Fruit fly (Drosophila melanogaster) whole organism, prepupa: ENCODE results near the gene scrib.

ENCODE experiments used
- Blimp-1 ChIP-seq: fragments of 200-800 bp; sonication (Bioruptor generic); optimal IDR thresholded peaks from 3 replicates; lab custom pipeline; 2017; ENCODE audit warnings: missing biosample characterization, missing genetic modification characterization, mild to moderate bottlenecking, moderate library complexity, missing genetic modification reagents
- CG10631 ChIP-seq: fragments of 200-800 bp; sonication (Bioruptor generic); optimal IDR thresholded peaks from 2 replicates; lab custom pipeline; 2016; ENCODE audit warnings: missing biosample characterization, missing genetic modification characterization
- CG10669 ChIP-seq: fragments of 200-800 bp; sonication (Bioruptor generic); optimal IDR thresholded peaks from 3 replicates; lab custom pipeline; 2018; ENCODE audit warnings: missing biosample characterization, mild to moderate bottlenecking, missing genetic modification characterization, moderate library complexity
- CG11294 ChIP-seq: fragments of 200-800 bp; sonication (Bioruptor generic); IDR thresholded peaks from 2 replicates; pipeline ENCODE4 v1.3.6; 2022; ENCODE audit warnings: missing biosample characterization, missing genetic modification characterization
- CG15336 ChIP-seq: fragments of 200-800 bp; sonication (Bioruptor generic); IDR thresholded peaks from 2 replicates; pipeline ENCODE4 v1.3.6; 2022; ENCODE audit warnings: missing biosample characterization, missing genetic modification characterization
- CG1621 ChIP-seq: fragments of 200-800 bp; sonication (Bioruptor generic); optimal IDR thresholded peaks from 3 replicates; lab custom pipeline; 2018; ENCODE audit warnings: missing biosample characterization, mild to moderate bottlenecking, missing genetic modification characterization
- CG16779 ChIP-seq: fragments of 200-800 bp; sonication (Bioruptor generic); optimal IDR thresholded peaks from 3 replicates; lab custom pipeline; 2017; ENCODE audit warnings: missing biosample characterization, mild to moderate bottlenecking, missing genetic modification characterization
- CG31627 ChIP-seq: fragments of 200-800 bp; sonication (Bioruptor generic); optimal IDR thresholded peaks from 3 replicates; lab custom pipeline; 2016; ENCODE audit warnings: missing biosample characterization, missing genetic modification characterization
- CG32006 ChIP-seq: fragments of 200-800 bp; sonication (Bioruptor generic); optimal IDR thresholded peaks from 3 replicates; lab custom pipeline; 2017; ENCODE audit warnings: missing biosample characterization, mild to moderate bottlenecking, missing genetic modification characterization
- CG34406 ChIP-seq: fragments of 200-800 bp; sonication (Bioruptor generic); optimal IDR thresholded peaks from 3 replicates; lab custom pipeline; 2016; ENCODE audit warnings: missing biosample characterization, missing genetic modification characterization
- CG4318 ChIP-seq: fragments of 200-800 bp; sonication (Bioruptor generic); optimal IDR thresholded peaks from 3 replicates; lab custom pipeline; 2017; ENCODE audit warnings: missing biosample characterization, mild to moderate bottlenecking, missing genetic modification characterization
- CG6163 ChIP-seq: fragments of 200-800 bp; sonication (Bioruptor generic); IDR thresholded peaks from 3 replicates; pipeline ENCODE4 v1.3.6; 2022; ENCODE audit warnings: missing biosample characterization, missing genetic modification characterization
- CG6276 ChIP-seq: fragments of 200-800 bp; sonication (Bioruptor generic); optimal IDR thresholded peaks from 2 replicates; lab custom pipeline; 2017; ENCODE audit warnings: missing biosample characterization, mild to moderate bottlenecking, missing genetic modification characterization
- CG6792 ChIP-seq: fragments of 200-800 bp; sonication (Bioruptor generic); optimal IDR thresholded peaks from 3 replicates; lab custom pipeline; 2016; ENCODE audit warnings: missing biosample characterization, missing genetic modification characterization
- CG7368 ChIP-seq: fragments of 200-800 bp; sonication (Bioruptor generic); optimal IDR thresholded peaks from 3 replicates; lab custom pipeline; 2016; ENCODE audit warnings: missing biosample characterization, missing genetic modification characterization
- CG8119 ChIP-seq: fragments of 200-800 bp; sonication (Bioruptor generic); IDR thresholded peaks from 3 replicates; pipeline ENCODE4 v1.3.6; 2022; ENCODE audit warnings: missing biosample characterization, missing genetic modification characterization
- CG8319 ChIP-seq: fragments of 200-800 bp; sonication (Bioruptor generic); optimal IDR thresholded peaks from 3 replicates; lab custom pipeline; 2016; ENCODE audit warnings: missing biosample characterization, missing genetic modification characterization
- CG8632 ChIP-seq: fragments of 200-800 bp; sonication (Bioruptor generic); optimal IDR thresholded peaks from 3 replicates; lab custom pipeline; 2016; ENCODE audit warnings: missing biosample characterization, missing genetic modification characterization
- CG9139 ChIP-seq: fragments of 200-800 bp; sonication (Bioruptor generic); optimal IDR thresholded peaks from 3 replicates; lab custom pipeline; 2017; ENCODE audit warnings: missing biosample characterization, mild to moderate bottlenecking, missing genetic modification characterization
- Eip75B ChIP-seq: fragments of 200-800 bp; sonication (Bioruptor generic); optimal IDR thresholded peaks from 3 replicates; lab custom pipeline; 2016; ENCODE audit warnings: missing biosample characterization, missing genetic modification characterization
- Eip78C ChIP-seq: fragments of 200-800 bp; sonication (Bioruptor generic); peaks from one replicate; lab custom pipeline; 2016; ENCODE audit warnings: missing biosample characterization, missing genetic modification characterization
- Ets21C ChIP-seq: fragments of 200-800 bp; sonication (Bioruptor generic); optimal IDR thresholded peaks from 3 replicates; lab custom pipeline; 2016; ENCODE audit warnings: missing biosample characterization, missing genetic modification characterization
- Ets96B ChIP-seq: fragments of 200-800 bp; optimal IDR thresholded peaks from 2 replicates; lab custom pipeline; 2019; ENCODE audit warnings: missing biosample characterization, mild to moderate bottlenecking, missing genetic modification characterization, moderate library complexity
- Gug ChIP-seq: fragments of 200-800 bp; sonication (Bioruptor generic); IDR thresholded peaks from 2 replicates; pipeline ENCODE4 v1.3.6; 2022; ENCODE audit warnings: missing biosample characterization, missing genetic modification characterization
- Hr38 ChIP-seq: sonication (Bioruptor generic); optimal IDR thresholded peaks from 2 replicates; lab custom pipeline; 2016; ENCODE audit warnings: missing biosample characterization, missing genetic modification characterization
- Hr39 ChIP-seq: fragments of 200-800 bp; sonication (Bioruptor generic); optimal IDR thresholded peaks from 2 replicates; lab custom pipeline; 2016; ENCODE audit warnings: missing biosample characterization, missing genetic modification characterization
- Hr4 ChIP-seq: fragments of 200-800 bp; sonication (Bioruptor generic); optimal IDR thresholded peaks from 3 replicates; lab custom pipeline; 2016; ENCODE audit warnings: missing biosample characterization, missing genetic modification characterization
- Lpt ChIP-seq: fragments of 200-800 bp; sonication (Bioruptor generic); optimal IDR thresholded peaks from 3 replicates; lab custom pipeline; 2016; ENCODE audit warnings: missing biosample characterization, missing genetic modification characterization
- Met ChIP-seq: fragments of 200-800 bp; sonication (Bioruptor generic); optimal IDR thresholded peaks from 3 replicates; lab custom pipeline; 2016; ENCODE audit warnings: missing biosample characterization, missing genetic modification characterization
- OdsH ChIP-seq: fragments of 200-800 bp; sonication (Bioruptor generic); optimal IDR thresholded peaks from 3 replicates; lab custom pipeline; 2016; ENCODE audit warnings: missing biosample characterization, missing genetic modification characterization
- Smox ChIP-seq: fragments of 200-800 bp; sonication (Bioruptor generic); optimal IDR thresholded peaks from 3 replicates; lab custom pipeline; 2016; ENCODE audit warnings: missing biosample characterization, missing genetic modification characterization
- Sox102F ChIP-seq: fragments of 200-800 bp; sonication (Bioruptor generic); optimal IDR thresholded peaks from 2 replicates; lab custom pipeline; 2016; ENCODE audit warnings: missing biosample characterization, mild to moderate bottlenecking, missing genetic modification characterization
- Sox14 ChIP-seq: fragments of 200-800 bp; sonication (Bioruptor generic); optimal IDR thresholded peaks from 3 replicates; lab custom pipeline; 2016; ENCODE audit warnings: missing biosample characterization, missing genetic modification characterization
- Sox15 ChIP-seq: fragments of 200-800 bp; sonication (Bioruptor generic); optimal IDR thresholded peaks from 3 replicates; lab custom pipeline; 2016; ENCODE audit warnings: missing biosample characterization, missing genetic modification characterization
- achi ChIP-seq: fragments of 200-800 bp; sonication (Bioruptor generic); optimal IDR thresholded peaks from 3 replicates; lab custom pipeline; 2016; ENCODE audit warnings: missing biosample characterization, missing genetic modification characterization
- cyc ChIP-seq: fragments of 200-800 bp; sonication (Bioruptor generic); optimal IDR thresholded peaks from 3 replicates; lab custom pipeline; 2016; ENCODE audit warnings: missing biosample characterization, missing genetic modification characterization
- dac ChIP-seq: fragments of 200-800 bp; sonication (Bioruptor generic); optimal IDR thresholded peaks from 2 replicates; lab custom pipeline; 2017; ENCODE audit warnings: missing biosample characterization, mild to moderate bottlenecking, missing genetic modification characterization
- dsx ChIP-seq: fragments of 200-800 bp; optimal IDR thresholded peaks from 3 replicates; lab custom pipeline; 2019; ENCODE audit warnings: missing biosample characterization, mild to moderate bottlenecking, missing genetic modification characterization, moderate library complexity; ENCODE audit not compliant: poor library complexity, severe bottlenecking
- eg ChIP-seq: fragments of 200-800 bp; sonication (Bioruptor generic); IDR thresholded peaks from 3 replicates; pipeline ENCODE4 v1.3.6; 2022; ENCODE audit warnings: missing biosample characterization, missing genetic modification characterization
- esn ChIP-seq: fragments of 200-800 bp; sonication (Bioruptor generic); optimal IDR thresholded peaks from 2 replicates; lab custom pipeline; 2016; ENCODE audit warnings: missing biosample characterization, mild to moderate bottlenecking, missing genetic modification characterization, moderate library complexity
- fd59A ChIP-seq: fragments of 200-800 bp; sonication (Bioruptor generic); optimal IDR thresholded peaks from 2 replicates; lab custom pipeline; 2017; ENCODE audit warnings: missing biosample characterization, mild to moderate bottlenecking, missing genetic modification characterization, missing genetic modification reagents
- lz ChIP-seq: fragments of 200-800 bp; sonication (Bioruptor generic); optimal IDR thresholded peaks from 3 replicates; lab custom pipeline; 2016; ENCODE audit warnings: missing biosample characterization, missing genetic modification characterization
- net ChIP-seq: fragments of 200-800 bp; sonication (Bioruptor generic); optimal IDR thresholded peaks from 3 replicates; lab custom pipeline; 2016; ENCODE audit warnings: missing biosample characterization, missing genetic modification characterization
- pdm3 ChIP-seq: fragments of 200-800 bp; sonication (Bioruptor generic); optimal IDR thresholded peaks from 3 replicates; lab custom pipeline; 2016; ENCODE audit warnings: missing biosample characterization, missing genetic modification characterization
- salr ChIP-seq, 2 experiments: fragments of 200-800 bp; sonication (Bioruptor generic); optimal IDR thresholded peaks; 3 replicates each; lab custom pipeline; 2016 to 2018; ENCODE audit warnings: missing biosample characterization in 2 of 2, missing genetic modification characterization in 2 of 2, mild to moderate bottlenecking in 1 of 2
- spab ChIP-seq: fragments of 200-800 bp; sonication (Bioruptor generic); optimal IDR thresholded peaks from 2 replicates; lab custom pipeline; 2017; ENCODE audit warnings: missing biosample characterization, mild to moderate bottlenecking, missing genetic modification characterization, missing genetic modification reagents
- ss ChIP-seq, 2 experiments: fragments of 200-800 bp; sonication (Bioruptor generic); optimal IDR thresholded peaks; 2 replicates in 1 of 2; 3 replicates in 1 of 2; lab custom pipeline; 2017 to 2018; ENCODE audit warnings: mild to moderate bottlenecking in 2 of 2, missing biosample characterization in 2 of 2, missing genetic modification characterization in 2 of 2, moderate library complexity in 1 of 2
- svp ChIP-seq: fragments of 200-800 bp; sonication (Bioruptor generic); peaks from one replicate; lab custom pipeline; 2016; ENCODE audit warnings: missing biosample characterization, missing genetic modification characterization
- topi ChIP-seq: fragments of 200-800 bp; sonication (Bioruptor generic); optimal IDR thresholded peaks from 3 replicates; lab custom pipeline; 2016; ENCODE audit warnings: missing biosample characterization, missing genetic modification characterization
- vri ChIP-seq: fragments of 200-800 bp; sonication (Bioruptor generic); optimal IDR thresholded peaks from 3 replicates; lab custom pipeline; 2016; ENCODE audit warnings: missing biosample characterization, mild to moderate bottlenecking, missing genetic modification characterization

The scrib gene

DNA sequence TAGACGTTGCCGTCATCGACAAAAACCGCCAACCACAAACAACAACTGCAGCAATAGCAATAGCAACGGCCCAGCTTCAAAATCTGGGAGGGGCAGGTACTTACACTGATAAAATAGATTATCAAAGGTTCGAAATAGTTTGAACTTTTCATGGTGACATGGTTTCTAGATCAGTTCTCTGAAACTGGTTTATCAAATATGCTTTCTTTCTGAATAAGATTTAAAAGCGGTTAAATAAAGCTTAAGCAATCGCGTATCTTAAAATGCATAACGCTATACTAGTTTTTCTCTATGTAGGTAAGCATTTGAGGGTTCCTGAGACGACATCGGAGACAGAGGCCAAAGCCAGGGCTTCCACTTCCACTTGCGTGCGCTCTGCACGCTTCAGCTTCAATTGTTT is 35.8 kb upstream of the scrib start (continued):
- TF ChIP-seq cyc (GFP tag; lab: Kevin White, UChicago), result no peak
- peak; percentile 76 for TF ChIP-seq Hr4
- no peak for TF ChIP-seq Sox102F (GFP tag; lab: Kevin White, UChicago)
- TF ChIP-seq CG16779 (tag; lab: Kevin White, UChicago), result peak; percentile 11
- peak; percentile 38 for TF ChIP-seq Eip75B
- no peak for TF ChIP-seq CG31627 (GFP tag; lab: Kevin White, UChicago)
- TF ChIP-seq CG11294 (GFP tag; lab: Robert Waterston, UW), result peak; percentile 56; the same call in 1 of the 2 replicates
- TF ChIP-seq dsx, result peak; percentile 31
- TF ChIP-seq Ets21C (GFP tag; lab: Kevin White, UChicago), result no peak
- TF ChIP-seq esn (GFP tag; lab: Kevin White, UChicago), result no peak
- TF ChIP-seq lz, result peak; percentile 12
- peak; percentile 43 for TF ChIP-seq CG1621 (tag; lab: Kevin White, UChicago)
- TF ChIP-seq achi (GFP tag; lab: Kevin White, UChicago), result peak; percentile 57
- no peak for TF ChIP-seq CG9139 (GFP tag; lab: Kevin White, UChicago)

dm6 chr3R:26502072-26502471 is 34.1 kb upstream of the scrib start:
- TF ChIP-seq pdm3 (GFP tag; lab: Kevin White, UChicago) (no peak), CG34406 (GFP tag; lab: Kevin White, UChicago) (peak; percentile 6), CG11294 (GFP tag; lab: Robert Waterston, UW) (no peak), CG9139 (GFP tag; lab: Kevin White, UChicago) (no peak), Blimp-1 (GFP tag; lab: Kevin White, UChicago) (no peak), CG31627 (GFP tag; lab: Kevin White, UChicago) (no peak), Gug (GFP tag; lab: Robert Waterston, UW) (peak; percentile 46; the same call in 1 of the 2 replicates), dac (GFP tag; lab: Kevin White, UChicago) (no peak), Hr38 (GFP tag; lab: Kevin White, UChicago) (no peak), CG10631 (peak; percentile 51), eg (no peak), Hr39 (GFP tag; lab: Kevin White, UChicago) (no peak), salr (GFP tag; optimal IDR thresholded peaks at IDR 0.05; lab: Kevin White, UChicago) (peak in 1 of 2 experiments; percentile 34), cyc (GFP tag; lab: Kevin White, UChicago) (no peak), CG6163 (GFP tag; lab: Robert Waterston, UW) (peak; percentile 53; the same call in 1 of the 3 replicates), Lpt (GFP tag; lab: Kevin White, UChicago) (no peak), achi (GFP tag; lab: Kevin White, UChicago) (no peak), CG6792 (no peak), Sox14 (no peak), Sox15 (GFP tag; lab: Kevin White, UChicago) (no peak), topi (GFP tag; lab: Kevin White, UChicago) (no peak), Ets21C (GFP tag; lab: Kevin White, UChicago) (no peak), CG32006 (peak; percentile 61), net (GFP tag; lab: Kevin White, UChicago) (no peak), Sox102F (GFP tag; lab: Kevin White, UChicago) (no peak), Hr4 (no peak), OdsH (GFP tag; lab: Kevin White, UChicago) (peak; percentile 48), CG4318 (peak; percentile 26), CG15336 (GFP tag; lab: Robert Waterston, UW) (peak; percentile 63), ss (GFP tag; optimal IDR thresholded peaks at IDR 0.05; lab: Kevin White, UChicago) (peak in 1 of 2 experiments; percentile 5), svp (no peak), CG8319 (GFP tag; lab: Kevin White, UChicago) (no peak), fd59A (GFP tag; lab: Kevin White, UChicago) (peak; percentile 4), Smox (GFP tag; lab: Kevin White, UChicago) (no peak), Met (GFP tag; lab: Kevin White, UChicago) (no peak), vri (GFP tag; lab: Kevin White, UChicago) (no peak), Ets96B (tag; lab: Kevin White, UChicago) (peak; percentile 40), Eip78C (peak; percentile 74), CG7368 (GFP tag; lab: Kevin White, UChicago) (no peak), CG8119 (GFP tag; lab: Robert Waterston, UW) (peak; percentile 50; the same call in 2 of the 3 replicates), spab (GFP tag; lab: Kevin White, UChicago) (no peak), CG10669 (no peak), lz (no peak), CG6276 (GFP tag; lab: Kevin White, UChicago) (peak; percentile 7), CG8632 (peak; percentile 31)
